Fruit fly (Drosophila melanogaster) whole organism, embryonic: ENCODE measurements around the gene CAH4.

ENCODE experiments used
- Adf1 ChIP-seq: fragments of 200-800 bp; sonication (Bioruptor generic); IDR thresholded peaks from 2 replicates; pipeline ENCODE4 v1.3.6; 2022; ENCODE audit warnings: missing biosample characterization, missing genetic modification characterization
- Asciz ChIP-seq: fragments of 200-800 bp; sonication (Bioruptor generic); optimal IDR thresholded peaks from 2 replicates; lab custom pipeline; 2017; ENCODE audit warnings: missing biosample characterization, mild to moderate bottlenecking, missing genetic modification characterization, missing genetic modification reagents
- CG10267 ChIP-seq: fragments of 200-800 bp; sonication (Bioruptor generic); optimal IDR thresholded peaks from 2 replicates; lab custom pipeline; 2018; ENCODE audit warnings: missing biosample characterization, mild to moderate bottlenecking, missing genetic modification characterization, moderate library complexity
- CG10274 ChIP-seq: fragments of 200-800 bp; sonication (Bioruptor generic); optimal IDR thresholded peaks from 3 replicates; lab custom pipeline; 2017; ENCODE audit warnings: missing biosample characterization, mild to moderate bottlenecking, missing genetic modification characterization
- CG11456 ChIP-seq: fragments of 200-800 bp; sonication (Bioruptor generic); IDR thresholded peaks from 3 replicates; pipeline ENCODE4 v1.3.6; 2022; ENCODE audit warnings: missing biosample characterization, missing genetic modification characterization
- CG11695 ChIP-seq: fragments of 200-800 bp; sonication (Bioruptor generic); IDR thresholded peaks from 3 replicates; pipeline ENCODE4 v1.3.6; 2022; ENCODE audit warnings: missing biosample characterization, missing genetic modification characterization
- CG12391 ChIP-seq: fragments of 200-800 bp; sonication (Bioruptor generic); optimal IDR thresholded peaks from 3 replicates; lab custom pipeline; 2018; ENCODE audit warnings: missing biosample characterization, mild to moderate bottlenecking, missing genetic modification characterization, moderate library complexity
- CG13424 ChIP-seq: fragments of 200-800 bp; sonication (Bioruptor generic); optimal IDR thresholded peaks from 2 replicates; lab custom pipeline; 2019; ENCODE audit warnings: missing biosample characterization, mild to moderate bottlenecking, missing genetic modification characterization, moderate library complexity
- CG14014 ChIP-seq: fragments of 200-800 bp; sonication (Bioruptor generic); IDR thresholded peaks from 2 replicates; pipeline ENCODE4 v1.3.6; 2022; ENCODE audit warnings: missing biosample characterization, missing genetic modification characterization
- CG1529 ChIP-seq: fragments of 200-800 bp; sonication (Bioruptor generic); optimal IDR thresholded peaks from 3 replicates; lab custom pipeline; 2018; ENCODE audit warnings: missing biosample characterization, missing genetic modification characterization
- CG17385 ChIP-seq: fragments of 200-800 bp; sonication (Bioruptor generic); optimal IDR thresholded peaks from 3 replicates; lab custom pipeline; 2018; ENCODE audit warnings: missing biosample characterization, mild to moderate bottlenecking, missing genetic modification characterization
- CG18764 ChIP-seq: fragments of 200-800 bp; sonication (Bioruptor generic); optimal IDR thresholded peaks from 3 replicates; lab custom pipeline; 2016; ENCODE audit warnings: missing biosample characterization, missing genetic modification characterization
- CG3281 ChIP-seq: fragments of 200-800 bp; sonication (Bioruptor generic); optimal IDR thresholded peaks from 3 replicates; lab custom pipeline; 2017; ENCODE audit warnings: missing biosample characterization, mild to moderate bottlenecking, missing genetic modification characterization
- CG3726 ChIP-seq: fragments of 200-800 bp; sonication (Bioruptor generic); IDR thresholded peaks from 3 replicates; pipeline ENCODE4, ENCODE4 v1.3.6; 2022; ENCODE audit warnings: missing biosample characterization, missing genetic modification characterization
- CG6689 ChIP-seq: fragments of 200-800 bp; sonication (Bioruptor generic); IDR thresholded peaks from 2 replicates; pipeline ENCODE4 v1.3.6; 2022; ENCODE audit warnings: missing biosample characterization, missing genetic modification characterization
- CG6813 ChIP-seq: fragments of 200-800 bp; sonication (Bioruptor generic); optimal IDR thresholded peaks from 2 replicates; lab custom pipeline; 2017; ENCODE audit warnings: missing biosample characterization, missing genetic modification characterization, mild to moderate bottlenecking, moderate library complexity, missing genetic modification reagents
- CG7372 ChIP-seq: fragments of 200-800 bp; sonication (Bioruptor generic); IDR thresholded peaks from 2 replicates; pipeline ENCODE4 v1.3.6; 2022; ENCODE audit warnings: missing biosample characterization, missing genetic modification characterization
- CG8924 ChIP-seq: fragments of 200-800 bp; optimal IDR thresholded peaks from 3 replicates; lab custom pipeline; 2019; ENCODE audit warnings: missing biosample characterization, mild to moderate bottlenecking, missing genetic modification characterization, moderate library complexity
- CG9727 ChIP-seq: fragments of 200-800 bp; sonication (Bioruptor generic); optimal IDR thresholded peaks from 3 replicates; lab custom pipeline; 2017; ENCODE audit warnings: missing biosample characterization, mild to moderate bottlenecking, missing genetic modification characterization
- Drgx ChIP-seq: fragments of 200-800 bp; sonication (Bioruptor generic); IDR thresholded peaks from 2 replicates; pipeline ENCODE4 v1.3.6; 2022; ENCODE audit warnings: missing biosample characterization, missing genetic modification characterization
- ERR ChIP-seq: fragments of 200-800 bp; sonication (Bioruptor generic); optimal IDR thresholded peaks from 2 replicates; lab custom pipeline; 2016; ENCODE audit warnings: missing biosample characterization, missing genetic modification characterization
- Fer3 ChIP-seq: fragments of 200-800 bp; sonication (Bioruptor generic); optimal IDR thresholded peaks from 2 replicates; lab custom pipeline; 2018; ENCODE audit warnings: missing biosample characterization, mild to moderate bottlenecking, missing genetic modification characterization, moderate library complexity
- Gug ChIP-seq: fragments of 200-800 bp; sonication (Bioruptor generic); IDR thresholded peaks from 4 replicates; pipeline ENCODE4 v1.3.6; 2022; ENCODE audit warnings: missing biosample characterization, missing genetic modification characterization
- HmgD ChIP-seq: fragments of 200-800 bp; sonication (Bioruptor generic); optimal IDR thresholded peaks from 3 replicates; lab custom pipeline; 2016; ENCODE audit warnings: missing biosample characterization, missing genetic modification characterization
- Max ChIP-seq: fragments of 200-800 bp; sonication (Bioruptor generic); optimal IDR thresholded peaks from 2 replicates; lab custom pipeline; 2016; ENCODE audit warnings: missing biosample characterization, mild to moderate bottlenecking, missing genetic modification characterization
- NfI ChIP-seq: fragments of 200-800 bp; sonication (Bioruptor generic); optimal IDR thresholded peaks from 3 replicates; lab custom pipeline; 2018; ENCODE audit warnings: missing biosample characterization, mild to moderate bottlenecking, missing genetic modification characterization, moderate library complexity
- Oli ChIP-seq: fragments of 200-800 bp; sonication (Bioruptor generic); optimal IDR thresholded peaks from 2 replicates; lab custom pipeline; 2018; ENCODE audit warnings: missing biosample characterization, mild to moderate bottlenecking, missing genetic modification characterization, moderate library complexity
- Sox100B ChIP-seq: fragments of 200-800 bp; sonication (Bioruptor generic); optimal IDR thresholded peaks from 3 replicates; lab custom pipeline; 2018; ENCODE audit warnings: missing biosample characterization, mild to moderate bottlenecking, missing genetic modification characterization
- Usf ChIP-seq: fragments of 200-800 bp; sonication (Bioruptor generic); optimal IDR thresholded peaks from 2 replicates; lab custom pipeline; 2017; ENCODE audit warnings: missing genotype, missing biosample characterization, missing genetic modification characterization
- cwo ChIP-seq: fragments of 200-800 bp; sonication (Bioruptor generic); optimal IDR thresholded peaks from 3 replicates; lab custom pipeline; 2017; ENCODE audit warnings: missing biosample characterization, missing genetic modification characterization, mild to moderate bottlenecking, moderate library complexity, missing genetic modification reagents
- dysf ChIP-seq: fragments of 200-800 bp; sonication (Bioruptor generic); IDR thresholded peaks from 3 replicates; pipeline ENCODE4 v1.3.6; 2022; ENCODE audit warnings: missing biosample characterization, missing genetic modification characterization
- ewg ChIP-seq: fragments of 200-800 bp; sonication (Bioruptor generic); optimal IDR thresholded peaks from 3 replicates; lab custom pipeline; 2017; ENCODE audit warnings: mild to moderate bottlenecking, missing biosample characterization, missing genetic modification reagents, missing genetic modification characterization
- eyg ChIP-seq: fragments of 200-800 bp; sonication (Bioruptor generic); optimal IDR thresholded peaks from 3 replicates; lab custom pipeline; 2016; ENCODE audit warnings: missing biosample characterization, missing genetic modification characterization
- h ChIP-seq: fragments of >200 bp; optimal IDR thresholded peaks from 2 replicates; lab custom pipeline; 2017
- lab ChIP-seq: fragments of 200-800 bp; sonication (Bioruptor generic); optimal IDR thresholded peaks from 3 replicates; lab custom pipeline; 2017; ENCODE audit warnings: missing biosample characterization, missing genetic modification characterization, mild to moderate bottlenecking, moderate library complexity, missing genetic modification reagents
- lmd ChIP-seq: fragments of 200-800 bp; sonication (Bioruptor generic); IDR thresholded peaks from 2 replicates; pipeline ENCODE4 v1.3.6; 2022; ENCODE audit warnings: missing biosample characterization, missing genetic modification characterization
- nmo ChIP-seq: fragments of 200-800 bp; sonication (Bioruptor generic); optimal IDR thresholded peaks from 2 replicates; lab custom pipeline; 2018; ENCODE audit warnings: missing biosample characterization, mild to moderate bottlenecking, missing genetic modification characterization, moderate library complexity
- oc ChIP-seq: fragments of 200-800 bp; sonication (Bioruptor generic); optimal IDR thresholded peaks from 2 replicates; lab custom pipeline; 2018; ENCODE audit warnings: missing biosample characterization, mild to moderate bottlenecking, missing genetic modification characterization, moderate library complexity
- pfk ChIP-seq: fragments of 200-800 bp; sonication (Bioruptor generic); optimal IDR thresholded peaks from 2 replicates; lab custom pipeline; 2018; ENCODE audit warnings: missing biosample characterization, mild to moderate bottlenecking, missing genetic modification characterization, moderate library complexity
- prd ChIP-seq, 3 experiments: fragments of >200 bp in 2 of 3; fragments of 200-800 bp in 1 of 3; sonication (Bioruptor generic) in 1 of 3; optimal IDR thresholded peaks in 2 of 3; IDR thresholded peaks in 1 of 3; 2 replicates in 2 of 3; 3 replicates in 1 of 3; pipeline versions ENCODE4 v1.3.6 to Lab custom; 2017 to 2022; ENCODE audit warnings: missing biosample characterization in 1 of 3, missing genetic modification characterization in 1 of 3
- pum ChIP-seq: fragments of 200-800 bp; sonication (Bioruptor generic); optimal IDR thresholded peaks from 2 replicates; lab custom pipeline; 2016; ENCODE audit warnings: missing biosample characterization, missing genetic modification characterization
- pzg ChIP-seq: fragments of 200-800 bp; sonication (Bioruptor generic); optimal IDR thresholded peaks from 3 replicates; lab custom pipeline; 2018; ENCODE audit warnings: missing biosample characterization, mild to moderate bottlenecking, missing genetic modification characterization, moderate library complexity
- run ChIP-seq: fragments of 200-800 bp; sonication (Bioruptor generic); optimal IDR thresholded peaks from 3 replicates; lab custom pipeline; 2018; ENCODE audit warnings: missing biosample characterization, mild to moderate bottlenecking, missing genetic modification characterization
- sens ChIP-seq: fragments of 200-800 bp; sonication (Bioruptor generic); peaks from one replicate; lab custom pipeline; 2016; ENCODE audit warnings: missing biosample characterization, missing genetic modification characterization
- tup ChIP-seq: fragments of 200-800 bp; sonication (Bioruptor generic); optimal IDR thresholded peaks from 2 replicates; lab custom pipeline; 2016; ENCODE audit warnings: missing biosample characterization, mild to moderate bottlenecking, missing genetic modification characterization, moderate library complexity

Gene CAH4

dm6 chr3R:24857459-24857858, at the start of gene CAH4:
CAH4 (minus strand) TSS chr3R:24857559.
- no peak for TF ChIP-seq Usf (GFP tag; lab: Kevin White, UChicago)
- TF ChIP-seq CG10274: no peak
- TF ChIP-seq ewg (GFP tag; lab: Kevin White, UChicago): no peak
- no peak for TF ChIP-seq CG1529
- TF ChIP-seq ERR: no peak
- no peak for TF ChIP-seq oc (tag; lab: Kevin White, UChicago)
- no peak for TF ChIP-seq Fer3 (tag; lab: Kevin White, UChicago)
- no peak for TF ChIP-seq CG3281 (GFP tag; lab: Kevin White, UChicago)
- TF ChIP-seq, all 482 proteins: peak for 0

- peak; percentile 35 for TF ChIP-seq sens (GFP tag; lab: Kevin White, UChicago)
- no peak for TF ChIP-seq CG18764 (GFP tag; lab: Kevin White, UChicago)
- 0 out of 2 replicates have a peak, but pooled peaks have one; percentile 1 for TF ChIP-seq CG7372 (GFP tag; lab: Robert Waterston, UW)
- peak; percentile 46; the same call in 1 of the 2 replicates for TF ChIP-seq Drgx (GFP tag; lab: Robert Waterston, UW)
Observed at dm6 chr3R:24906648-24907047, 49.3 kb upstream of the CAH4 start.

dm6 chr3R:24905959-24906634, 48.7 kb upstream of the CAH4 start, which contains the start of gene CG13643:
CG13643 (minus strand) TSS chr3R:24906004.
- TF ChIP-seq Max (GFP tag; lab: Kevin White, UChicago) (no peak), pzg (GFP tag; lab: Kevin White, UChicago) (no peak), CG11695 (GFP tag; lab: Robert Waterston, UW) (peak; percentile 42; the same call in 1 of the 3 replicates), tup (GFP tag; lab: Kevin White, UChicago) (no peak), CG10267 (tag; lab: Kevin White, UChicago) (peak; percentile 30), CG18764 (GFP tag; lab: Kevin White, UChicago) (no peak), CG6689 (GFP tag; lab: Robert Waterston, UW) (0 out of 2 replicates have a peak, but pooled peaks have one; percentile 13), Oli (tag; lab: Kevin White, UChicago) (peak; percentile 33), CG13424 (tag; lab: Kevin White, UChicago) (peak; percentile 64), CG8924 (tag; lab: Kevin White, UChicago) (peak; percentile 30), cwo (GFP tag; lab: Kevin White, UChicago) (peak; percentile 12), Gug (GFP tag; lab: Robert Waterston, UW) (no peak), lmd (GFP tag; lab: Robert Waterston, UW) (peak; percentile 15; the same call in 1 of the 2 replicates), Sox100B (peak; percentile 68), pum (no peak), CG6813 (GFP tag; lab: Kevin White, UChicago) (no peak), HmgD (GFP tag; lab: Kevin White, UChicago) (no peak), NfI (GFP tag; lab: Kevin White, UChicago) (peak; percentile 5), Asciz (GFP tag; lab: Kevin White, UChicago) (peak; percentile 11), lab (GFP tag; lab: Kevin White, UChicago) (peak; percentile 52), nmo (GFP tag; lab: Kevin White, UChicago) (peak; percentile 45), h (lab: Kevin White, UChicago) (no peak), prd (optimal IDR thresholded peaks at IDR 0.05; lab: Kevin White, UChicago) (no peak), prd (GFP tag; IDR thresholded peaks at IDR 0.05; lab: Robert Waterston, UW) (0 out of 3 replicates have a peak, but pooled peaks have one; percentile 9), pfk (GFP tag; lab: Kevin White, UChicago) (no peak), CG11456 (GFP tag; lab: Robert Waterston, UW) (no peak), CG14014 (0 out of 2 replicates have a peak, but pooled peaks have one; percentile 35), CG12391 (tag; lab: Kevin White, UChicago) (peak; percentile 37), dysf (peak; percentile 60; the same call in 2 of the 3 replicates), eyg (no peak), run (tag; lab: Kevin White, UChicago) (peak; percentile 13), CG17385 (GFP tag; lab: Kevin White, UChicago) (no peak), CG7372 (GFP tag; lab: Robert Waterston, UW) (peak; percentile 80), Adf1 (GFP tag; lab: Robert Waterston, UW) (peak; percentile 34; the same call in 1 of the 2 replicates), CG3726 (GFP tag; lab: Robert Waterston, UW) (no peak), CG9727 (GFP tag; lab: Kevin White, UChicago) (peak; percentile 13)
